Fruit fly (Drosophila melanogaster) whole organism, wandering third instar larva: ENCODE measurements around the gene UQCR-14L.

Experiments used
- Abd-B ChIP-seq: fragments of >200 bp; optimal IDR thresholded peaks from 2 replicates; lab custom pipeline; 2017; ENCODE audit warnings: missing biosample characterization, missing genetic modification characterization
- CG32264 ChIP-seq: fragments of 200-800 bp; sonication (Bioruptor generic); optimal IDR thresholded peaks from 2 replicates; lab custom pipeline; 2016; ENCODE audit warnings: missing biosample characterization, missing genetic modification characterization
- CG9705 ChIP-seq: fragments of 200-800 bp; sonication (Bioruptor generic); optimal IDR thresholded peaks from 2 replicates; lab custom pipeline; 2018; ENCODE audit warnings: missing biosample characterization, mild to moderate bottlenecking, missing genetic modification characterization
- CrebA ChIP-seq: fragments of 200-800 bp; sonication (Bioruptor generic); optimal IDR thresholded peaks from 2 replicates; lab custom pipeline; 2016; ENCODE audit warnings: missing biosample characterization, mild to moderate bottlenecking, missing genetic modification characterization, borderline replicate concordance
- Dfd ChIP-seq: fragments of >200 bp; optimal IDR thresholded peaks from 2 replicates; lab custom pipeline; 2017; ENCODE audit warnings: missing biosample characterization, missing genetic modification characterization
- Dif ChIP-seq: fragments of 200-275, 200-300 bp; sonication (Bioruptor generic); optimal IDR thresholded peaks from 2 replicates; lab custom pipeline; 2018; ENCODE audit warnings: missing biosample characterization, missing genetic modification characterization; ENCODE audit not compliant: partially characterized antibody
- GATAd ChIP-seq: sonication (Bioruptor generic); optimal IDR thresholded peaks from 2 replicates; lab custom pipeline; 2016; ENCODE audit warnings: missing biosample characterization, missing genetic modification characterization
- HLH106 ChIP-seq: fragments of 200-800 bp; optimal IDR thresholded peaks from 3 replicates; lab custom pipeline; 2019; ENCODE audit warnings: missing biosample characterization, mild to moderate bottlenecking, missing genetic modification characterization, moderate library complexity
- Hnf4 ChIP-seq: fragments of 200-800 bp; sonication (Bioruptor generic); optimal IDR thresholded peaks from 2 replicates; lab custom pipeline; 2016; ENCODE audit warnings: missing biosample characterization, mild to moderate bottlenecking, missing genetic modification characterization
- Hr78 ChIP-seq: fragments of >200 bp; optimal IDR thresholded peaks from 2 replicates; lab custom pipeline; 2017; ENCODE audit warnings: missing biosample characterization, missing genetic modification characterization
- Hr83 ChIP-seq: fragments of 200-300 bp; sonication (Bioruptor generic); optimal IDR thresholded peaks from 2 replicates; lab custom pipeline; 2016; ENCODE audit warnings: missing biosample characterization, mild to moderate bottlenecking, missing genetic modification characterization, moderate library complexity; ENCODE audit not compliant: poor library complexity, severe bottlenecking
- Jra ChIP-seq: sonication (Bioruptor generic); optimal IDR thresholded peaks from 2 replicates; lab custom pipeline; 2016; ENCODE audit warnings: missing biosample characterization, missing genetic modification characterization
- Mio ChIP-seq: sonication (Bioruptor generic); optimal IDR thresholded peaks from 2 replicates; lab custom pipeline; 2016; ENCODE audit warnings: missing biosample characterization, missing genetic modification characterization
- Myc ChIP-seq: fragments of >200 bp; optimal IDR thresholded peaks from 2 replicates; lab custom pipeline; 2017
- N ChIP-seq: fragments of >200 bp; optimal IDR thresholded peaks from 2 replicates; lab custom pipeline; 2018; ENCODE audit warnings: missing biosample characterization, missing external identifiers, missing genetic modification characterization
- OdsH ChIP-seq: fragments of 200-800 bp; sonication (Bioruptor generic); optimal IDR thresholded peaks from 2 replicates; lab custom pipeline; 2016; ENCODE audit warnings: missing biosample characterization, mild to moderate bottlenecking, missing genetic modification characterization
- Rel ChIP-seq, 2 experiments: fragments of 200-800 bp; sonication (Bioruptor generic) in 1 of 2; optimal IDR thresholded peaks; 2 replicates in 1 of 2; 3 replicates in 1 of 2; lab custom pipeline; 2016 to 2019; ENCODE audit warnings: mild to moderate bottlenecking in 2 of 2, missing biosample characterization in 2 of 2, missing genetic modification characterization in 2 of 2, moderate library complexity in 1 of 2
- Sp1 ChIP-seq: fragments of 200-800 bp; sonication (Bioruptor generic); optimal IDR thresholded peaks from 3 replicates; lab custom pipeline; 2019; ENCODE audit warnings: missing biosample characterization, mild to moderate bottlenecking, missing genetic modification characterization, moderate library complexity
- Vsx2 ChIP-seq: fragments of 200-300, 225-300 bp; sonication (Bioruptor generic); optimal IDR thresholded peaks from 2 replicates; lab custom pipeline; 2018; ENCODE audit warnings: missing biosample characterization, missing genetic modification characterization; ENCODE audit not compliant: partially characterized antibody
- br ChIP-seq: fragments of 200-800 bp; sonication (Bioruptor generic); optimal IDR thresholded peaks from 2 replicates; lab custom pipeline; 2016; ENCODE audit warnings: missing biosample characterization, missing genetic modification characterization
- brk ChIP-seq: fragments of 200-800 bp; sonication (Bioruptor generic); optimal IDR thresholded peaks from 2 replicates; lab custom pipeline; 2016; ENCODE audit warnings: missing biosample characterization, mild to moderate bottlenecking, missing genetic modification characterization
- dl ChIP-seq, 2 experiments: fragments of 175-275, 200-275 bp in 1 of 2; fragments of 200-275 bp in 1 of 2; sonication (Bioruptor generic); optimal IDR thresholded peaks; lab custom pipeline; 2018; ENCODE audit warnings: mild to moderate bottlenecking in 2 of 2, missing biosample characterization in 2 of 2, missing genetic modification characterization in 2 of 2, moderate library complexity in 2 of 2; ENCODE audit not compliant: partially characterized antibody in 2 of 2, insufficient read depth in 1 of 2
- dmrt93B ChIP-seq: fragments of 200-800 bp; sonication (Bioruptor generic); optimal IDR thresholded peaks from 2 replicates; lab custom pipeline; 2018; ENCODE audit warnings: missing biosample characterization, mild to moderate bottlenecking, missing genetic modification characterization
- dsf ChIP-seq: sonication (Bioruptor generic); optimal IDR thresholded peaks from 2 replicates; lab custom pipeline; 2016; ENCODE audit warnings: missing biosample characterization, missing genetic modification characterization, borderline replicate concordance
- ey ChIP-seq: fragments of 200-800 bp; sonication (Bioruptor generic); optimal IDR thresholded peaks from 2 replicates; lab custom pipeline; 2016; ENCODE audit warnings: missing biosample characterization, missing genetic modification characterization
- foxo ChIP-seq, 2 experiments: fragments of 200-800 bp; sonication (Bioruptor generic); optimal IDR thresholded peaks; 2 replicates in 1 of 2; 3 replicates in 1 of 2; lab custom pipeline; 2016 to 2017; ENCODE audit warnings: missing biosample characterization in 2 of 2, missing genetic modification characterization in 2 of 2
- fru ChIP-seq: fragments of 200-800 bp; sonication (Bioruptor generic); optimal IDR thresholded peaks from 3 replicates; lab custom pipeline; 2016; ENCODE audit warnings: missing biosample characterization, mild to moderate bottlenecking, missing genetic modification characterization
- h ChIP-seq: fragments of 200-800 bp; sonication (Bioruptor generic); optimal IDR thresholded peaks from 3 replicates; lab custom pipeline; 2016; ENCODE audit warnings: missing biosample characterization, mild to moderate bottlenecking, missing genetic modification characterization
- jim ChIP-seq: fragments of 175-275, 200-325 bp; sonication (Bioruptor generic); optimal IDR thresholded peaks from 2 replicates; lab custom pipeline; 2016; ENCODE audit warnings: missing biosample characterization, mild to moderate bottlenecking, missing genetic modification characterization
- lola ChIP-seq: fragments of >200 bp; optimal IDR thresholded peaks from 2 replicates; lab custom pipeline; 2017; ENCODE audit warnings: missing biosample characterization, missing genetic modification characterization
- pan ChIP-seq: fragments of >200 bp; optimal IDR thresholded peaks from 2 replicates; lab custom pipeline; 2017
- psq ChIP-seq: fragments of 200-800 bp; sonication (Bioruptor generic); optimal IDR thresholded peaks from 3 replicates; lab custom pipeline; 2017; ENCODE audit warnings: missing biosample characterization, mild to moderate bottlenecking, missing genetic modification characterization, moderate library complexity
- rgr ChIP-seq: fragments of 200-800 bp; sonication (Bioruptor generic); optimal IDR thresholded peaks from 3 replicates; lab custom pipeline; 2016; ENCODE audit warnings: missing biosample characterization, mild to moderate bottlenecking, missing genetic modification characterization
- sage ChIP-seq: fragments of 200-800 bp; sonication (Bioruptor generic); optimal IDR thresholded peaks from 2 replicates; lab custom pipeline; 2016; ENCODE audit warnings: missing biosample characterization, mild to moderate bottlenecking, missing genetic modification characterization
- sv ChIP-seq: fragments of 200-800 bp; sonication (Bioruptor generic); optimal IDR thresholded peaks from 3 replicates; lab custom pipeline; 2016; ENCODE audit warnings: missing biosample characterization, missing genetic modification characterization
- tai ChIP-seq: sonication (Bioruptor generic); optimal IDR thresholded peaks from 2 replicates; lab custom pipeline; 2016; ENCODE audit warnings: missing biosample characterization, missing genetic modification characterization
- usp ChIP-seq: fragments of >200 bp; optimal IDR thresholded peaks from 2 replicates; lab custom pipeline; 2017; ENCODE audit warnings: missing biosample characterization, missing genetic modification characterization
- woc ChIP-seq: sonication (Bioruptor generic); optimal IDR thresholded peaks from 2 replicates; lab custom pipeline; 2016; ENCODE audit warnings: missing biosample characterization, mild to moderate bottlenecking, missing genetic modification characterization

Gene UQCR-14L

dm6 chr3R:28336046-28336771, 42.4 kb downstream of the UQCR-14L start, which contains the start of gene larp:
Gene larp (minus strand): TSS chr3R:28336440.
- peak; percentile 47 for TF ChIP-seq h (GFP tag; lab: Kevin White, UChicago)
- no peak for TF ChIP-seq Mio
- TF ChIP-seq GATAd (GFP tag; lab: Kevin White, UChicago), result peak; percentile 1
- peak; percentile 48 for TF ChIP-seq psq (GFP tag; lab: Kevin White, UChicago)
- TF ChIP-seq jim, result no peak
- peak; percentile 30 for TF ChIP-seq Jra (GFP tag; lab: Kevin White, UChicago)
- TF ChIP-seq pan (lab: Kevin White, UChicago), result no peak
- TF ChIP-seq OdsH (GFP tag; lab: Kevin White, UChicago), result peak; percentile 43
- no peak for TF ChIP-seq CrebA (GFP tag; lab: Kevin White, UChicago)
- TF ChIP-seq woc (GFP tag; lab: Kevin White, UChicago), result peak; percentile 64
- no peak for TF ChIP-seq Vsx2
- peak; percentile 32 for TF ChIP-seq Sp1
- TF ChIP-seq br (GFP tag; lab: Kevin White, UChicago), result peak; percentile 42
- peak; percentile 69 for TF ChIP-seq Hnf4
- no peak for TF ChIP-seq usp (GFP tag; lab: Kevin White, UChicago)
- TF ChIP-seq dl (GFP tag; optimal IDR thresholded peaks at IDR 0.05; lab: Kevin White, UChicago; ENCODE audit: insufficient read depth in 1 of 2, partially characterized antibody in 2 of 2), result no peak
- TF ChIP-seq sage (GFP tag; lab: Kevin White, UChicago), result no peak
- TF ChIP-seq dmrt93B (GFP tag; lab: Kevin White, UChicago), result peak; percentile 29
- peak; percentile 44 for TF ChIP-seq ey (GFP tag; lab: Kevin White, UChicago)
- no peak for TF ChIP-seq Dfd (GFP tag; lab: Kevin White, UChicago)
- peak; percentile 61 for TF ChIP-seq Hr83 (GFP tag; lab: Kevin White, UChicago)
- no peak for TF ChIP-seq dsf (GFP tag; lab: Kevin White, UChicago)
- TF ChIP-seq Myc (lab: Kevin White, UChicago), result peak; percentile 17
- peak; percentile 69 for TF ChIP-seq HLH106
- TF ChIP-seq Hr78 (GFP tag; lab: Kevin White, UChicago), result no peak
- no peak for TF ChIP-seq Rel (GFP tag; optimal IDR thresholded peaks at IDR 0.05; lab: Kevin White, UChicago)
- no peak for TF ChIP-seq Rel (tag; optimal IDR thresholded peaks at IDR 0.05; lab: Kevin White, UChicago)
- TF ChIP-seq rgr (GFP tag; lab: Kevin White, UChicago), result peak; percentile 62
- peak; percentile 35 for TF ChIP-seq CG9705 (GFP tag; lab: Kevin White, UChicago)
- no peak for TF ChIP-seq lola (GFP tag; lab: Kevin White, UChicago)
- TF ChIP-seq sv, result peak; percentile 53
- peak in 1 of 2 experiments; percentile 65 for TF ChIP-seq foxo (GFP tag; optimal IDR thresholded peaks at IDR 0.05; lab: Kevin White, UChicago)
- no peak for TF ChIP-seq CG32264 (GFP tag; lab: Kevin White, UChicago)
- TF ChIP-seq fru (GFP tag; lab: Kevin White, UChicago), result peak; percentile 43

- TF ChIP-seq Hr83 (GFP tag; lab: Kevin White, UChicago), result peak; percentile 56
- TF ChIP-seq usp (GFP tag; lab: Kevin White, UChicago), result no peak
- no peak for TF ChIP-seq Rel (GFP tag; optimal IDR thresholded peaks at IDR 0.05; lab: Kevin White, UChicago)
- peak; percentile 73 for TF ChIP-seq Rel (tag; optimal IDR thresholded peaks at IDR 0.05; lab: Kevin White, UChicago)
- peak in 1 of 2 experiments; percentile 65 for TF ChIP-seq dl (GFP tag; optimal IDR thresholded peaks at IDR 0.05; lab: Kevin White, UChicago; ENCODE audit: insufficient read depth in 1 of 2, partially characterized antibody in 2 of 2)
- peak; percentile 39 for TF ChIP-seq OdsH (GFP tag; lab: Kevin White, UChicago)
- TF ChIP-seq Mio, result no peak
- peak; percentile 60 for TF ChIP-seq Sp1
- peak; percentile 50 for TF ChIP-seq psq (GFP tag; lab: Kevin White, UChicago)
- no peak for TF ChIP-seq Hnf4
- TF ChIP-seq rgr (GFP tag; lab: Kevin White, UChicago), result peak; percentile 70
- TF ChIP-seq Vsx2, result no peak
- peak; percentile 84 for TF ChIP-seq Dif
- no peak for TF ChIP-seq pan (lab: Kevin White, UChicago)
- TF ChIP-seq dsf (GFP tag; lab: Kevin White, UChicago), result no peak
- TF ChIP-seq Jra (GFP tag; lab: Kevin White, UChicago), result no peak
- peak; percentile 50 for TF ChIP-seq sage (GFP tag; lab: Kevin White, UChicago)
- peak; percentile 6 for TF ChIP-seq fru (GFP tag; lab: Kevin White, UChicago)
- TF ChIP-seq brk (GFP tag; lab: Kevin White, UChicago), result no peak
- peak; percentile 50 for TF ChIP-seq CG9705 (GFP tag; lab: Kevin White, UChicago)
- TF ChIP-seq Dfd (GFP tag; lab: Kevin White, UChicago), result no peak
- peak; percentile 21 for TF ChIP-seq ey (GFP tag; lab: Kevin White, UChicago)
- TF ChIP-seq lola (GFP tag; lab: Kevin White, UChicago), result no peak
- no peak for TF ChIP-seq sv
- no peak for TF ChIP-seq tai (GFP tag; lab: Kevin White, UChicago)
- no peak for TF ChIP-seq CG32264 (GFP tag; lab: Kevin White, UChicago)
- TF ChIP-seq foxo (GFP tag; optimal IDR thresholded peaks at IDR 0.05; lab: Kevin White, UChicago), result peak in 1 of 2 experiments; percentile 58
- peak; percentile 78 for TF ChIP-seq HLH106
- peak; percentile 31 for TF ChIP-seq dmrt93B (GFP tag; lab: Kevin White, UChicago)
- TF ChIP-seq CrebA (GFP tag; lab: Kevin White, UChicago), result no peak
- no peak for TF ChIP-seq N (GFP tag; lab: Kevin White, UChicago)
- TF ChIP-seq Abd-B, result no peak
- TF ChIP-seq GATAd (GFP tag; lab: Kevin White, UChicago), result no peak
- no peak for TF ChIP-seq br (GFP tag; lab: Kevin White, UChicago)
- peak; percentile 65 for TF ChIP-seq h (GFP tag; lab: Kevin White, UChicago)
- TF ChIP-seq woc (GFP tag; lab: Kevin White, UChicago), result peak; percentile 44
Observed at dm6 chr3R:28339654-28340605, 46.1 kb downstream of the UQCR-14L start, which contains the start of the genes Gfat2 and Moca-cyp. Gene Gfat2 (minus strand): TSS chr3R:28339765. Gene Moca-cyp (plus strand): TSS chr3R:28340334.
